Fruit fly (Drosophila melanogaster): Measurements from ENCODE around the gene CG11630.

The CG11630 gene

DNA sequence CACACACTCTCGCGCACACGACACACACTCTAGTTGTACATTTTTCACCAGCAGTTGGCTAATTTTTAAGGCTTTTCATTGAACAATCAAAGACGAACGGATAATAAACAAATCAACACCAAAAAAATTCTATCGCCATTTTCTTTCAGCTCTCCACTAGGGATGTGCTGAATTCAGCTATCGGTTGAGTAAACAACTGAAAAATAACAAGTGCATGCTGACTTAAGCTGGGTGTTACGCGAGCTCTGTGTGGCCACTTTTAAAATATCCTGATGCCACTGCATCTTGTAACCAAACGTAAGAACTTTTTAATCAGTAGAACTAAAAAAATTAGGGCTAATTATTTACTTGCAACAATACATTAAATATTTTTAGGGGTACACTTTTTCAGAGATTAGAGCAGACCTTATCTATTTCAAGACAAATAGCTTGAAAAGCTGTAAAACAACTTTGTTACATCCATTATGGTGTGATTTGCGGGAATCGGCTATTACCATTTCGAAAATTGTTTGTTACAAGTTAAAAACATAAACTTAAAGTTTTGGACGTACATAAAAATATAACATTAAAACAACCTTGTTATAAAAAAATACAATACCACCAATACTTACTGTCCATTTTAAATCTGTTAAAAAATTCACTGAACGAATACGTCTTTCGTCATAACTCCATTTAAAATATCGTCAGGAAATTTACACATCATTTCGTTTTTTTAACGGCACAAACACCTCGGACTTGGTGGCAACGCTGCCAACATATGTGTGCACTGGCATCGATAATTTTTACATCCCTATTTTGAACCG lies 26.4 kb downstream of the CG11630 start, which contains the start of the genes step and CG1416 (continued):
- TF ChIP-seq tio (GFP tag; optimal IDR thresholded peaks at IDR 0.05): peak; percentile 75
- peak; percentile 68; the same call in 1 of the 2 replicates for TF ChIP-seq inv (GFP tag; IDR thresholded peaks at IDR 0.05; ENCODE audit: partially characterized antibody)
- TF ChIP-seq CG1603 (tag; optimal IDR thresholded peaks at IDR 0.05): peak; percentile 87
- TF ChIP-seq CG3995 (GFP tag; optimal IDR thresholded peaks at IDR 0.05): peak; percentile 37
- TF ChIP-seq MESR4 (GFP tag; optimal IDR thresholded peaks at IDR 0.05): peak; percentile 76
- peak; percentile 46 for TF ChIP-seq HmgD (GFP tag; optimal IDR thresholded peaks at IDR 0.05)
- no peak; the same call in 1 of the 3 replicates for TF ChIP-seq croc (GFP tag; conservative IDR thresholded peaks at IDR 0.05)
- peak; percentile 8 for TF ChIP-seq repo (GFP tag; optimal IDR thresholded peaks at IDR 0.05)
- TF ChIP-seq cad (GFP tag; optimal IDR thresholded peaks at IDR 0.05): no peak
- no peak for TF ChIP-seq so (GFP tag; IDR thresholded peaks at IDR 0.05)
- TF ChIP-seq nmo (GFP tag; optimal IDR thresholded peaks at IDR 0.05): peak; percentile 74
- no peak for TF ChIP-seq CG7271 (tag; optimal IDR thresholded peaks at IDR 0.05)
- TF ChIP-seq hb (GFP tag; IDR thresholded peaks at IDR 0.05; ENCODE audit: partially characterized antibody): peak; percentile 73; the same call in 1 of the 3 replicates
- TF ChIP-seq CG4360 (GFP tag; IDR thresholded peaks at IDR 0.05): no peak
- TF ChIP-seq HHEX (GFP tag; optimal IDR thresholded peaks at IDR 0.05): peak; percentile 10
- TF ChIP-seq Hr78 (GFP tag; optimal IDR thresholded peaks at IDR 0.05): no peak
- no peak for TF ChIP-seq ash1 (GFP tag; optimal IDR thresholded peaks at IDR 0.05)
- TF ChIP-seq Side (GFP tag; optimal IDR thresholded peaks at IDR 0.05): no peak
- peak; percentile 90 for TF ChIP-seq CG17802 (tag; optimal IDR thresholded peaks at IDR 0.05)
- TF ChIP-seq ato (GFP tag; IDR thresholded peaks at IDR 0.05; ENCODE audit: partially characterized antibody): 0 out of 2 replicates have a peak, but pooled peaks have one; percentile 29
- TF ChIP-seq C15 (GFP tag; IDR thresholded peaks at IDR 0.05): 0 out of 3 replicates have a peak, but pooled peaks have one; percentile 23
- peak; percentile 49 for TF ChIP-seq zen (tag; optimal IDR thresholded peaks at IDR 0.05)
- TF ChIP-seq Dek (tag; optimal IDR thresholded peaks at IDR 0.05): peak; percentile 50
- TF ChIP-seq pros (GFP tag; optimal IDR thresholded peaks at IDR 0.05): no peak
- no peak for TF ChIP-seq CG10543 (GFP tag; optimal IDR thresholded peaks at IDR 0.05)
- no peak for TF ChIP-seq fd64A (GFP tag; optimal IDR thresholded peaks at IDR 0.05)
- TF ChIP-seq lmd (GFP tag; IDR thresholded peaks at IDR 0.05): no peak
- TF ChIP-seq Hr51 (GFP tag; optimal IDR thresholded peaks at IDR 0.05): peak in 1 of 2 experiments; percentile 42
- no peak for TF ChIP-seq Doc3 (GFP tag; IDR thresholded peaks at IDR 0.05; ENCODE audit: partially characterized antibody)
- TF ChIP-seq shn (GFP tag; optimal IDR thresholded peaks at IDR 0.05): peak; percentile 32
- no peak for TF ChIP-seq CG10147 (GFP tag; optimal IDR thresholded peaks at IDR 0.05)
- TF ChIP-seq CG42726 (GFP tag; IDR thresholded peaks at IDR 0.05; ENCODE audit: partially characterized antibody): peak; percentile 92; the same call in 1 of the 2 replicates
- TF ChIP-seq az2 (GFP tag; optimal IDR thresholded peaks at IDR 0.05): peak; percentile 25
- no peak for TF ChIP-seq sc (optimal IDR thresholded peaks at IDR 0.05)
- no peak for TF ChIP-seq sc (GFP tag; optimal IDR thresholded peaks at IDR 0.05)
- peak; percentile 87 for TF ChIP-seq CG17361 (GFP tag; IDR thresholded peaks at IDR 0.05)
- TF ChIP-seq Bteb2 (GFP tag; optimal IDR thresholded peaks at IDR 0.05): peak; percentile 48
- peak; percentile 55 for TF ChIP-seq CG3847 (GFP tag; IDR thresholded peaks at IDR 0.05)
- peak; percentile 48 for TF ChIP-seq twi (tag; optimal IDR thresholded peaks at IDR 0.05)
- peak; percentile 77 for TF ChIP-seq CG16813 (GFP tag; IDR thresholded peaks at IDR 0.05; ENCODE audit: partially characterized antibody)
- peak; percentile 75 for TF ChIP-seq CG32532 (GFP tag; IDR thresholded peaks at IDR 0.05)
- TF ChIP-seq Deaf1 (tag; optimal IDR thresholded peaks at IDR 0.05): no peak
- TF ChIP-seq CG18476 (GFP tag; optimal IDR thresholded peaks at IDR 0.05): peak; percentile 19
- no peak for TF ChIP-seq CG2889 (GFP tag; IDR thresholded peaks at IDR 0.05)
- peak; percentile 22 for TF ChIP-seq luna (GFP tag; optimal IDR thresholded peaks at IDR 0.05)
- TF ChIP-seq hkb (optimal IDR thresholded peaks at IDR 0.05): no peak
- TF ChIP-seq hkb (GFP tag; IDR thresholded peaks at IDR 0.05): no peak
- peak; percentile 51 for TF ChIP-seq CG18262 (tag; optimal IDR thresholded peaks at IDR 0.05)

Data from whole organism, embryonic.